Fruit fly (Drosophila melanogaster): ENCODE data around the gene Pgant35A.

Gene Pgant35A

DNA sequence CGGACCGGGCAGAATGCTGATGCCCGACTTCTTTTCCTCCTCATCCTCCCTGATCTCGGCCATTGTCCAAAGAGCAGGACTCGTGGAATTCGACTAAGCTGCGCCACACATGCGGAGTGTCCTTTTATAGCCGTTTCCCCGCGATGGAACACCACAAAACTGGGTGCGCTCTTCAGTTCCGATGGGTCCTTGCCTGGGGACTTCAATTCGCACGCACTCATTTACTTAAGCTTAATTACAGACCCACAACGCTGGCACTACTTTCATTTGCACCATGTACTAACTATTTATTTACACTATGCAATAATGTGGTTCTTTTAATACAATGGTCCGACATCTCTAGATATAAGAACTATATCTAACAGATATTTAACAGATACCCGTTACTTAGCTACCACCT lies 22.0 kb downstream of the Pgant35A start, which contains the start of gene ppk:
ppk (minus strand) TSS at position 101 of the 400 bp plus-strand sequence.
- TF ChIP-seq Sox102F (GFP tag; optimal IDR thresholded peaks at IDR 0.05) (no peak), Lpt (GFP tag; optimal IDR thresholded peaks at IDR 0.05) (no peak), CG3919 (GFP tag; optimal IDR thresholded peaks at IDR 0.05) (no peak), CG16779 (tag; optimal IDR thresholded peaks at IDR 0.05) (no peak), CG4318 (GFP tag; optimal IDR thresholded peaks at IDR 0.05) (no peak), CG11294 (GFP tag; IDR thresholded peaks at IDR 0.05) (no peak), CG8632 (GFP tag; optimal IDR thresholded peaks at IDR 0.05) (no peak), eg (GFP tag; IDR thresholded peaks at IDR 0.05) (no peak), Blimp-1 (GFP tag; optimal IDR thresholded peaks at IDR 0.05) (no peak), CG6163 (GFP tag; IDR thresholded peaks at IDR 0.05) (no peak)

DNA sequence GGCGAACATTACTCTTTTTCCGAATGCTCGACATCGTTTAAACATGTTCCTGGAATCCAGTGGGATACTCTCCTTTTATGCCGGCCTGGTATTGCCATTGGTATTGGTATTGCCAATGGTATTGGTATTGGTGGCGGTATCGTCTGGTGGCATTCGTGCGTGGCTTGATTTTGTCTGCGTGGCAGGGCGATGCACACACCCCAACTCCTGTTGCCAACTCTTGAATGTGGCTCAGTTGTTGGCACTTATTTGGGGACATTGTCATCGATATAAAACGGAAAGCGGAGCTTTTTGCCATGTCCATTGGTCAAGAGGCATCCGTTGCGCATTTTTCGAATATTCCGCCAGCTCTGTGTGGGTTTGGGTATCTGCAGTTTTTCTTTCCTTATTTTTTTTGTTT lies 22.8 kb downstream of the Pgant35A start:
- TF ChIP-seq Sox102F (GFP tag; optimal IDR thresholded peaks at IDR 0.05) (peak; percentile 13), CG8119 (GFP tag; IDR thresholded peaks at IDR 0.05) (no peak), ss (GFP tag; optimal IDR thresholded peaks at IDR 0.05) (peak in 1 of 2 experiments; percentile 4), Sox14 (GFP tag; optimal IDR thresholded peaks at IDR 0.05) (no peak), dsx (GFP tag; optimal IDR thresholded peaks at IDR 0.05; ENCODE audit: poor library complexity, severe bottlenecking) (no peak), Eip78C (GFP tag) (peak; percentile 62)

DNA sequence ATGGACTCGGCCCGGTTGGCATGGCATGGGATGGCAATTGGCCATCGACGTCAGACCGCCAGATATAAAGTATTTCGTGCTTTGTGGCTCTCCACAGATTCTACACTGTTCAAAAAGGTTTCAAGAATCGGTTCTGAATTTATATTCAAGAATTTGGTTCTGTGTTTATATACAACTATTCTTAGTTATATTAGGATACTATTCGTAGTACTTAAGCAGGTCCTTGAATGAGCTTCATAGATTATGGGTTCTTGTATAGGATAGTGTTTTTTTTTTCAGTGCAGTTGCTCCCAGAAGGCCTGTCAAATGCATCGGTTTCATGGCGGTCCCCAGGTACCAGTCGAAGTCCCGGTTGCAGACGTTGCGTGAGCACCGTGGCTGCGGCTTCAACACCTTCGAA lies 27.5 kb downstream of the Pgant35A start:
- TF ChIP-seq CG6854 (GFP tag; optimal IDR thresholded peaks at IDR 0.05) (peak; percentile 92), fd59A (GFP tag; optimal IDR thresholded peaks at IDR 0.05) (peak; percentile 96), cyc (GFP tag; optimal IDR thresholded peaks at IDR 0.05) (peak; percentile 95), eg (GFP tag; IDR thresholded peaks at IDR 0.05) (peak; percentile 72; the same call in 2 of the 3 replicates), CG4318 (GFP tag; optimal IDR thresholded peaks at IDR 0.05) (peak; percentile 70), CG8119 (GFP tag; IDR thresholded peaks at IDR 0.05) (peak; percentile 84), CG8319 (GFP tag; optimal IDR thresholded peaks at IDR 0.05) (peak; percentile 83), spab (GFP tag; optimal IDR thresholded peaks at IDR 0.05) (peak; percentile 92), svp (GFP tag) (peak; percentile 95), Sox14 (GFP tag; optimal IDR thresholded peaks at IDR 0.05) (peak; percentile 94), CG11294 (GFP tag; IDR thresholded peaks at IDR 0.05) (peak; percentile 59), Eip93F (GFP tag; optimal IDR thresholded peaks at IDR 0.05) (peak; percentile 94), Eip78C (GFP tag) (peak; percentile 98), Lpt (GFP tag; optimal IDR thresholded peaks at IDR 0.05) (peak; percentile 73), Gug (GFP tag; IDR thresholded peaks at IDR 0.05) (peak; percentile 78), Ets21C (GFP tag; optimal IDR thresholded peaks at IDR 0.05) (peak; percentile 90), esn (GFP tag; optimal IDR thresholded peaks at IDR 0.05) (peak; percentile 97), Hr39 (GFP tag; optimal IDR thresholded peaks at IDR 0.05) (peak; percentile 94), topi (GFP tag; optimal IDR thresholded peaks at IDR 0.05) (peak; percentile 95), Sox102F (GFP tag; optimal IDR thresholded peaks at IDR 0.05) (peak; percentile 88), CG16779 (tag; optimal IDR thresholded peaks at IDR 0.05) (peak; percentile 69), dac (GFP tag; optimal IDR thresholded peaks at IDR 0.05) (peak; percentile 44), pdm3 (GFP tag; optimal IDR thresholded peaks at IDR 0.05) (peak; percentile 92), achi (GFP tag; optimal IDR thresholded peaks at IDR 0.05) (peak; percentile 92), Hr4 (GFP tag; optimal IDR thresholded peaks at IDR 0.05) (peak; percentile 79), Hr38 (GFP tag; optimal IDR thresholded peaks at IDR 0.05) (no peak), salr (GFP tag; optimal IDR thresholded peaks at IDR 0.05) (peak; percentile 78 to 89), dsx (GFP tag; optimal IDR thresholded peaks at IDR 0.05; ENCODE audit: poor library complexity, severe bottlenecking) (peak; percentile 72), CG3919 (GFP tag; optimal IDR thresholded peaks at IDR 0.05) (peak; percentile 95), CG6276 (GFP tag; optimal IDR thresholded peaks at IDR 0.05) (peak; percentile 77), CG32006 (GFP tag; optimal IDR thresholded peaks at IDR 0.05) (peak; percentile 81), CG31627 (GFP tag; optimal IDR thresholded peaks at IDR 0.05) (peak; percentile 94), ss (GFP tag; optimal IDR thresholded peaks at IDR 0.05) (peak; percentile 86 to 94), CG3032 (tag; optimal IDR thresholded peaks at IDR 0.05) (peak; percentile 91), CG1621 (tag; optimal IDR thresholded peaks at IDR 0.05) (peak; percentile 89), fd85E (GFP tag; optimal IDR thresholded peaks at IDR 0.05) (peak; percentile 67), fkh (GFP tag; optimal IDR thresholded peaks at IDR 0.05) (no peak), Ets96B (tag; optimal IDR thresholded peaks at IDR 0.05) (peak; percentile 77), CG6792 (GFP tag; optimal IDR thresholded peaks at IDR 0.05) (peak; percentile 94), CG10669 (GFP tag; optimal IDR thresholded peaks at IDR 0.05) (peak; percentile 90), lz (GFP tag; optimal IDR thresholded peaks at IDR 0.05) (peak; percentile 94), CG6163 (GFP tag; IDR thresholded peaks at IDR 0.05) (peak; percentile 94), CG7368 (GFP tag; optimal IDR thresholded peaks at IDR 0.05) (peak; percentile 85)
